Worm (Caenorhabditis elegans) whole organism, late embryonic: Measurements from ENCODE around the gene srx-90.

Experiments
- C08G9.2 ChIP-seq: sonication (generic microtip); optimal IDR thresholded peaks from 2 replicates; lab custom pipeline; 2016; ENCODE audit warnings: mild to moderate bottlenecking, missing genetic modification characterization, moderate library complexity, missing compliant biosample characterization
- F13H6.1 ChIP-seq: sonication (generic microtip); optimal IDR thresholded peaks from 2 replicates; lab custom pipeline; 2016; ENCODE audit warnings: missing genetic modification characterization, missing compliant biosample characterization
- K02D7.2 ChIP-seq: sonication (generic microtip); optimal IDR thresholded peaks from 2 replicates; lab custom pipeline; 2017; ENCODE audit warnings: mild to moderate bottlenecking, missing genetic modification characterization, missing compliant biosample characterization
- T23F11.4 ChIP-seq: fragments of 200-800 bp; sonication (Bioruptor generic); optimal IDR thresholded peaks from 2 replicates; lab custom pipeline; 2018; ENCODE audit warnings: mild to moderate bottlenecking, missing genetic modification characterization, missing compliant biosample characterization
- ahr-1 ChIP-seq: sonication (generic microtip); optimal IDR thresholded peaks from 2 replicates; lab custom pipeline; 2016; ENCODE audit warnings: missing genetic modification characterization, missing compliant biosample characterization
- ama-1 ChIP-seq: fragments of 150-350 bp; optimal IDR thresholded peaks from 2 replicates; lab custom pipeline; 2014
- ceh-14 ChIP-seq: sonication (generic microtip); optimal IDR thresholded peaks from 2 replicates; lab custom pipeline; 2016; ENCODE audit warnings: missing genotype, missing genetic modification characterization, missing compliant biosample characterization
- ceh-19 ChIP-seq: fragments of 200-800 bp; sonication (Bioruptor generic); optimal IDR thresholded peaks from 2 replicates; lab custom pipeline; 2018; ENCODE audit warnings: mild to moderate bottlenecking, missing genetic modification characterization, missing compliant biosample characterization
- ceh-22 ChIP-seq: sonication (generic microtip); optimal IDR thresholded peaks from 2 replicates; lab custom pipeline; 2017; ENCODE audit warnings: missing biosample characterization, missing genetic modification characterization
- ceh-24 ChIP-seq: sonication (generic microtip); optimal IDR thresholded peaks from 2 replicates; lab custom pipeline; 2016; ENCODE audit warnings: mild to moderate bottlenecking, missing genetic modification characterization, missing compliant biosample characterization
- ceh-31 ChIP-seq: sonication (generic microtip); optimal IDR thresholded peaks from 2 replicates; lab custom pipeline; 2016; ENCODE audit warnings: missing genetic modification characterization, missing compliant biosample characterization
- ceh-34 ChIP-seq: sonication (generic microtip); optimal IDR thresholded peaks from 2 replicates; lab custom pipeline; 2016; ENCODE audit warnings: mild to moderate bottlenecking, missing genetic modification characterization, missing compliant biosample characterization
- ceh-45 ChIP-seq: fragments of 200-800 bp; sonication (Bioruptor generic); IDR thresholded peaks from 2 replicates; pipeline ENCODE4 v1.3.6; 2022; ENCODE audit warnings: missing genetic modification reagents, missing genetic modification characterization, missing compliant biosample characterization
- dmd-4 ChIP-seq: sonication (generic microtip); optimal IDR thresholded peaks from 2 replicates; lab custom pipeline; 2016; ENCODE audit warnings: borderline replicate concordance, missing genetic modification characterization, missing compliant biosample characterization
- dve-1 ChIP-seq: sonication (generic microtip); optimal IDR thresholded peaks from 2 replicates; lab custom pipeline; 2017; ENCODE audit warnings: antibody characterized with exemption, mild to moderate bottlenecking, missing genetic modification characterization, missing compliant biosample characterization
- elt-2 ChIP-seq: sonication (generic microtip); optimal IDR thresholded peaks from 2 replicates; lab custom pipeline; 2016; ENCODE audit warnings: missing genetic modification reagents, missing genetic modification characterization, missing compliant biosample characterization
- elt-4 ChIP-seq: sonication (generic microtip); optimal IDR thresholded peaks from 2 replicates; lab custom pipeline; 2016; ENCODE audit warnings: missing genetic modification characterization, missing compliant biosample characterization
- eyg-1 ChIP-seq: sonication (generic microtip); optimal IDR thresholded peaks from 2 replicates; lab custom pipeline; 2016; ENCODE audit warnings: missing genotype, missing genetic modification characterization, missing compliant biosample characterization
- fkh-10 ChIP-seq: fragments of 150-350 bp; optimal IDR thresholded peaks from 2 replicates; lab custom pipeline; 2014; ENCODE audit warnings: missing biosample characterization, missing genetic modification reagents, missing genetic modification characterization
- fkh-6 ChIP-seq: sonication (generic microtip); optimal IDR thresholded peaks from 2 replicates; lab custom pipeline; 2016; ENCODE audit warnings: missing genetic modification characterization, missing compliant biosample characterization
- hlh-13 ChIP-seq: fragments of 200-800 bp; sonication (Bioruptor generic); optimal IDR thresholded peaks from 2 replicates; lab custom pipeline; 2018; ENCODE audit warnings: mild to moderate bottlenecking, missing genetic modification characterization, missing compliant biosample characterization
- hlh-30 ChIP-seq: sonication (generic microtip); optimal IDR thresholded peaks from 2 replicates; lab custom pipeline; 2017; ENCODE audit warnings: antibody characterized with exemption, missing genetic modification characterization, missing compliant biosample characterization; ENCODE audit not compliant: insufficient read depth
- lin-11 ChIP-seq: fragments of 200-800 bp; sonication (Bioruptor generic); optimal IDR thresholded peaks from 2 replicates; lab custom pipeline; 2018; ENCODE audit warnings: mild to moderate bottlenecking, missing genetic modification characterization, missing compliant biosample characterization
- madf-2 ChIP-seq: sonication (generic microtip); optimal IDR thresholded peaks from 2 replicates; lab custom pipeline; 2017; ENCODE audit warnings: missing genetic modification characterization, missing compliant biosample characterization
- nfya-1 ChIP-seq: sonication (generic microtip); optimal IDR thresholded peaks from 2 replicates; lab custom pipeline; 2017; ENCODE audit warnings: missing genetic modification characterization, mild to moderate bottlenecking, missing compliant biosample characterization, antibody characterized with exemption, moderate library complexity
- nhr-11 ChIP-seq: fragments of 150-350 bp; optimal IDR thresholded peaks from 2 replicates; lab custom pipeline; 2014; ENCODE audit warnings: missing biosample characterization, missing genetic modification characterization
- odd-2 ChIP-seq: sonication (generic microtip); optimal IDR thresholded peaks from 2 replicates; lab custom pipeline; 2017; ENCODE audit warnings: antibody characterized with exemption, mild to moderate bottlenecking, missing genetic modification characterization, missing compliant biosample characterization
- pax-1 ChIP-seq: fragments of 150-350 bp; optimal IDR thresholded peaks from 2 replicates; lab custom pipeline; 2014; ENCODE audit warnings: missing biosample characterization, missing genetic modification characterization
- pha-2 ChIP-seq: sonication (generic microtip); optimal IDR thresholded peaks from 2 replicates; lab custom pipeline; 2017; ENCODE audit warnings: mild to moderate bottlenecking, missing genetic modification characterization, missing compliant biosample characterization
- pha-4 ChIP-seq: fragments of 150-350 bp; optimal IDR thresholded peaks from 2 replicates; lab custom pipeline; 2018; ENCODE audit warnings: missing biosample characterization, missing genetic modification reagents, missing genetic modification characterization
- pros-1 ChIP-seq: fragments of 150-350 bp; optimal IDR thresholded peaks from 2 replicates; lab custom pipeline; 2014; ENCODE audit warnings: missing biosample characterization, missing genetic modification reagents, missing genetic modification characterization
- sdc-2 ChIP-seq: sonication (generic microtip); optimal IDR thresholded peaks from 2 replicates; lab custom pipeline; 2016; ENCODE audit warnings: missing genotype, missing genetic modification characterization, missing compliant biosample characterization
- sox-2 ChIP-seq: fragments of 200-800 bp; sonication (Bioruptor generic); IDR thresholded peaks from 2 replicates; pipeline ENCODE4 v1.3.6; 2022; ENCODE audit warnings: missing genetic modification reagents, missing genetic modification characterization, missing compliant biosample characterization
- sox-4 ChIP-seq: sonication (generic microtip); optimal IDR thresholded peaks from 2 replicates; lab custom pipeline; 2017; ENCODE audit warnings: mild to moderate bottlenecking, missing genetic modification characterization, inconsistent platforms, missing compliant biosample characterization
- tbx-7 ChIP-seq: sonication (generic microtip); optimal IDR thresholded peaks from 2 replicates; lab custom pipeline; 2016; ENCODE audit warnings: missing genotype, missing genetic modification characterization, missing compliant biosample characterization
- ttx-3 ChIP-seq: sonication (generic microtip); optimal IDR thresholded peaks from 2 replicates; lab custom pipeline; 2016; ENCODE audit warnings: missing genetic modification reagents, missing genetic modification characterization, missing compliant biosample characterization
- unc-3 ChIP-seq, 2 experiments: fragments of 200-800 bp in 1 of 2; sonication (Bioruptor generic) in 1 of 2; sonication (generic microtip) in 1 of 2; conservative IDR thresholded peaks in 1 of 2; optimal IDR thresholded peaks in 1 of 2; 2 replicates each; pipeline versions ENCODE4 v1.3.6 to Lab custom; 2016 to 2022; ENCODE audit warnings: missing compliant biosample characterization in 2 of 2, missing genetic modification characterization in 2 of 2, missing genetic modification reagents in 1 of 2
- unc-42 ChIP-seq: sonication (generic microtip); optimal IDR thresholded peaks from 2 replicates; lab custom pipeline; 2016; ENCODE audit warnings: missing genotype, missing genetic modification characterization, missing compliant biosample characterization
- unc-55 ChIP-seq: sonication (generic microtip); optimal IDR thresholded peaks from 2 replicates; lab custom pipeline; 2017; ENCODE audit warnings: missing biosample characterization, missing genetic modification reagents, missing genetic modification characterization
- zip-5 ChIP-seq: sonication (generic microtip); optimal IDR thresholded peaks from 2 replicates; lab custom pipeline; 2016; ENCODE audit warnings: missing genetic modification characterization, missing compliant biosample characterization

srx-90 gene

DNA sequence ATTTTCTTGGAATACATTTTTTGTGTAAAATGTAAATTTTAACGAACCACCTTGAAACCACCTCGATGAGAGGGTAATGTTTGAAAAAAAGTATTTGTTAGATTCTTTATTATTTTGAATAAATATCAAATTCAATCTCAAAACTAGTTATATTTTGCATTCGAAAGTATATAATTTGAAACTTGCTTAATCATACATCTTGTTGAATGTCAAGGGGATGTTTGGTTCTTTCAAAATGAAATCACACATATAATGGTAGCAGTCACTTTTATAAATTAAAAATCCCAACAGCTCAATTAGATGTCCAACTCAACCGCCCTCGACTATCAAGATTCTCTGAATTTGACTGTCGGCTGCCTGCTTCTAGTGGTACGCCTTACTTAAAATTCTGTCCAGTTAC lies 16.4 kb upstream of the srx-90 start, which contains the start of gene srx-87:
Gene srx-87 (plus strand): TSS at position 301 of the 400 bp plus-strand sequence.
- TF ChIP-seq zip-5 (tag; lab: Kevin White, UChicago) (no peak), T23F11.4 (GFP tag; lab: Kevin White, UChicago) (no peak), pros-1 (tag; lab: Kevin White, UChicago) (no peak), unc-55 (GFP tag; lab: Kevin White, UChicago) (no peak), ceh-22 (tag; lab: Kevin White, UChicago) (no peak), ceh-45 (GFP tag; lab: Robert Waterston, UW) (no peak), ama-1 (no peak), nfya-1 (tag; lab: Kevin White, UChicago) (no peak), ceh-24 (tag; lab: Kevin White, UChicago) (no peak), nhr-11 (tag; lab: Kevin White, UChicago) (no peak), C08G9.2 (tag; lab: Kevin White, UChicago) (no peak), elt-4 (tag; lab: Kevin White, UChicago) (no peak), sdc-2 (tag; lab: Kevin White, UChicago) (no peak), unc-42 (tag; lab: Kevin White, UChicago) (no peak), sox-4 (no peak), K02D7.2 (tag; lab: Kevin White, UChicago) (no peak), ceh-14 (tag; lab: Kevin White, UChicago) (no peak)

DNA sequence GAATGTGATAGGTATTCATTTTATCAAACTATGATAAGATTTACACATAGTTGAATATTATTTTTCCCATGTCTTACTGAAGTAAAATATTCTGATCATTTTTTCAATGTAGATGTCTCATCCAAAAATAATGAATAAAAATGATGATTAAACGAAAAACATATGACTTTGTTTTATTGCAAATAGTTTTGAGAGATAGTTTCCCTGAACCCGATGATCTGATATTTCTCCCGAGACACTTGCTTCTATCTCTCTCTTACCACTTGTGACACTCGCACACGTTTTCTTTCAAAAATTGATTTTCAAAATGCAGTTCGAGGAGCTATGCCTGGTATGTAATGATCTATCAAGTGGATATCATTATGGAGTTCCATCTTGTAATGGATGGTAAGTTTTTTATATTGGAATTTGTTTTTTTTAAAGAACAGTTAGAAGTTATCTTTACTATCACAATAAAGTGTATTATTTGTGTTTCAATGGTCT lies 10.7 kb upstream of the srx-90 start, which contains the start of the genes nhr-101 and pms-2:
Gene nhr-101 (plus strand): TSS at position 308 of the 483 bp plus-strand sequence.
Gene pms-2 (minus strand): TSS at position 433 of the 483 bp plus-strand sequence.
- no peak for TF ChIP-seq unc-3 (GFP tag; conservative IDR thresholded peaks at IDR 0.05; lab: Robert Waterston, UW)
- TF ChIP-seq unc-3 (tag; optimal IDR thresholded peaks at IDR 0.05; lab: Kevin White, UChicago), result no peak
- no peak for TF ChIP-seq ttx-3 (tag; lab: Kevin White, UChicago)
- TF ChIP-seq T23F11.4 (GFP tag; lab: Kevin White, UChicago), result no peak
- TF ChIP-seq pha-2 (tag; lab: Kevin White, UChicago), result no peak
- TF ChIP-seq K02D7.2 (tag; lab: Kevin White, UChicago), result no peak
- TF ChIP-seq ceh-31, result no peak
- TF ChIP-seq madf-2, result no peak
- no peak for TF ChIP-seq fkh-10 (GFP tag; lab: Kevin White, UChicago)
- TF ChIP-seq zip-5 (tag; lab: Kevin White, UChicago), result no peak
- no peak for TF ChIP-seq F13H6.1 (tag; lab: Kevin White, UChicago)
- no peak for TF ChIP-seq sox-2 (GFP tag; lab: Robert Waterston, UW)
- TF ChIP-seq pros-1 (tag; lab: Kevin White, UChicago), result no peak
- no peak for TF ChIP-seq pha-4
- TF ChIP-seq unc-42 (tag; lab: Kevin White, UChicago), result no peak

DNA sequence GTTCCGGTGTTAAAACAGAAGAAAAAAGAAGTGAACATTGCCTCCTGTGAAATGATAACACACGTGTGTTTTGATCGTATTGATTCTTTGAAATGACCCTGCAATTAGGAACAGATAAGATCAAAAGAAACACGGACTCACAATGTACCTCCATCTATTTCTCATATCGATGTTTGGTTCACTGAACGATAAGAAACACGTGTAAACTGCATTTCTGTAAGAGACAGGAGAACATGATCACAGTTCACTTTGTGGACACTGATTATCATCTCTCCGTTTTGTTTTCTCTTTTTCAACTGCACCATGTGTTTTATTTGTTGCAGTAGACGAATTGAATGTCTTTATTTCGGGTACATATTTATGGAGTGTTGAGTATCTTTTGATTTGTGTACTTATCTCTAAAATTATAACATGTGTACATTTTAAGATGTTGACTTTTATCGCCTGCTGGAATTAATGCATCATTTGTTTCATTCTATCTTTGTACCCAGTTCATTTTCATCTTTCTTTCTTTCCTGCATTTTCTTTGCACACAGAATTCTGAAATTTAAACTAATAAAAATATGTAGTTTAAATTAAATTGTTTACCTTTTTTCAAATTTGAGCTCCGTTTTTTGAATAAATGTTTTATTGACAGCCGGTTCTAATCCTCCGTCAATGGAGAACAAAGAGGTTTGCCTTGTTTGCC lies 8.0 kb upstream of the srx-90 start, which contains the start of the genes H12C20.7 and nhr-68:
Gene H12C20.7 (minus strand): TSS at position 188 of the 688 bp plus-strand sequence.
Gene nhr-68 (plus strand): TSS at position 638 of the 688 bp plus-strand sequence.
- TF ChIP-seq ceh-19 (GFP tag; lab: Kevin White, UChicago) (no peak), unc-42 (tag; lab: Kevin White, UChicago) (no peak), dmd-4 (tag; lab: Kevin White, UChicago) (no peak), fkh-6 (tag; lab: Kevin White, UChicago) (no peak), fkh-10 (GFP tag; lab: Kevin White, UChicago) (no peak), dve-1 (tag; lab: Kevin White, UChicago) (peak; percentile 64), elt-2 (peak; percentile 96), ahr-1 (no peak), hlh-13 (GFP tag; lab: Kevin White, UChicago) (no peak), nfya-1 (tag; lab: Kevin White, UChicago) (no peak)

- TF ChIP-seq pha-4 (no peak), pax-1 (tag; lab: Kevin White, UChicago) (no peak), lin-11 (tag; lab: Kevin White, UChicago) (no peak), eyg-1 (tag; lab: Kevin White, UChicago) (no peak), ceh-22 (tag; lab: Kevin White, UChicago) (no peak), K02D7.2 (tag; lab: Kevin White, UChicago) (no peak), odd-2 (tag; lab: Kevin White, UChicago) (no peak), hlh-30 (tag; lab: Kevin White, UChicago) (no peak), fkh-6 (tag; lab: Kevin White, UChicago) (no peak), unc-42 (tag; lab: Kevin White, UChicago) (no peak), tbx-7 (tag; lab: Kevin White, UChicago) (no peak), ceh-34 (tag; lab: Kevin White, UChicago) (no peak), unc-55 (GFP tag; lab: Kevin White, UChicago) (no peak)
These were observed 6.4 kb upstream of the srx-90 start for ce11 chrV:11574563-11574962.
